Worm (Caenorhabditis elegans): ENCODE data around the gene sgo-1.
A peak's percentile ranks its signal among the peaks of the same experiment; 100 is the strongest.

- TF ChIP-seq lsy-2 (tag; optimal IDR thresholded peaks at IDR 0.05) (peak in 1 of 2 experiments; percentile 73), skn-1 (tag; optimal IDR thresholded peaks at IDR 0.05) (no peak), lin-13 (GFP tag; optimal IDR thresholded peaks at IDR 0.05) (peak; percentile 54), ama-1 (optimal IDR thresholded peaks at IDR 0.05) (peak; percentile 86), unc-62 (GFP tag; optimal IDR thresholded peaks at IDR 0.05) (no peak), alr-1 (tag; optimal IDR thresholded peaks at IDR 0.05) (no peak), nhr-23 (tag; optimal IDR thresholded peaks at IDR 0.05) (no peak), unc-39 (tag; optimal IDR thresholded peaks at IDR 0.05) (no peak), ceh-82 (tag; optimal IDR thresholded peaks at IDR 0.05) (no peak), mdl-1 (tag; optimal IDR thresholded peaks at IDR 0.05) (peak; percentile 44 to 65), nhr-21 (tag; optimal IDR thresholded peaks at IDR 0.05) (peak; percentile 44)
Measured at ce11 chrIV:7789521-7789949, 6.7 kb downstream of the sgo-1 start, which contains the start of gene imp-3.
